Worm (Caenorhabditis elegans): ENCODE results near the gene E04F6.9.

DNA sequence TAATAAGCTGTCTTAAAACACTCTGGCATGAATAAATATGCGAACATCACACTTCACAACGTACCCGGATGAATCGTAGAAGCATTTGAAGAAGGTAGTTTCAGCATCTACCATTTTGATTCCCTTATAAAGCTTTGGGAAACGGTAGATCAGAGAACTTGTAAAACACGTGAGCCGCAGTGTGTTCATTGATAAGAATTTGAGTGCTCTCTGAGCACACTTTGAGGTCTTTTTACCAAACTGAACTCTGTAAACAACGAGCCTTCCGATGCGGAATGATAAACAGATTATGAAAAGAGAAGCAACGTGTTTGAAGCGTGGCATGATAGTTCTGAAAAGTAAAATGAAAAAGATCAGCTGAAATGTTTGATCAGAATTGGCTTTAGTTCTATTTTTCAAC lies 26.3 kb upstream of the E04F6.9 start, which contains the start of gene aqp-1:
- TF ChIP-seq ama-1 (optimal IDR thresholded peaks at IDR 0.05) = no peak
- TF ChIP-seq F13H6.1 (tag; optimal IDR thresholded peaks at IDR 0.05) = peak; percentile 24
